Fruit fly (Drosophila melanogaster) whole organism, embryonic: ENCODE measurements around the gene Z600.

Experiments used
- Aef1 ChIP-seq: fragments of 200-800 bp; sonication (Bioruptor generic); IDR thresholded peaks from 3 replicates; pipeline ENCODE4 v1.3.6; 2022; ENCODE audit warnings: missing biosample characterization, missing genetic modification characterization
- Asciz ChIP-seq: fragments of 200-800 bp; sonication (Bioruptor generic); optimal IDR thresholded peaks from 2 replicates; lab custom pipeline; 2017; ENCODE audit warnings: missing biosample characterization, mild to moderate bottlenecking, missing genetic modification characterization, missing genetic modification reagents
- Atf-2 ChIP-seq: fragments of 200-800 bp; sonication (Bioruptor generic); optimal IDR thresholded peaks from 2 replicates; lab custom pipeline; 2016; ENCODE audit warnings: missing biosample characterization, missing genetic modification characterization
- CG11085 ChIP-seq: fragments of 200-800 bp; sonication (Bioruptor generic); IDR thresholded peaks from 2 replicates; pipeline ENCODE4 v1.3.6; 2022; ENCODE audit warnings: missing biosample characterization, missing genetic modification characterization
- CG12769 ChIP-seq: fragments of 200-800 bp; sonication (Bioruptor generic); optimal IDR thresholded peaks from 2 replicates; lab custom pipeline; 2019; ENCODE audit warnings: missing biosample characterization, mild to moderate bottlenecking, missing genetic modification characterization, moderate library complexity
- CG15601 ChIP-seq: fragments of 200-800 bp; sonication (Bioruptor generic); optimal IDR thresholded peaks from 3 replicates; lab custom pipeline; 2019; ENCODE audit warnings: missing biosample characterization, mild to moderate bottlenecking, missing genetic modification characterization, moderate library complexity
- CG1603 ChIP-seq: fragments of 200-800 bp; sonication (Bioruptor generic); optimal IDR thresholded peaks from 2 replicates; lab custom pipeline; 2019; ENCODE audit warnings: missing biosample characterization, mild to moderate bottlenecking, missing genetic modification characterization, moderate library complexity
- CG17186 ChIP-seq: fragments of 200-800 bp; sonication (Bioruptor generic); optimal IDR thresholded peaks from 3 replicates; lab custom pipeline; 2017; ENCODE audit warnings: missing biosample characterization, missing genetic modification reagents, missing genetic modification characterization
- CG17612 ChIP-seq: fragments of 200-800 bp; sonication (Bioruptor generic); IDR thresholded peaks from 2 replicates; pipeline ENCODE4 v1.3.6; 2022; ENCODE audit warnings: missing biosample characterization, missing genetic modification characterization
- CG17829 ChIP-seq: fragments of 200-800 bp; optimal IDR thresholded peaks from 2 replicates; lab custom pipeline; 2019; ENCODE audit warnings: missing biosample characterization, mild to moderate bottlenecking, missing genetic modification characterization, moderate library complexity
- CG18262 ChIP-seq: fragments of 200-800 bp; optimal IDR thresholded peaks from 3 replicates; lab custom pipeline; 2019; ENCODE audit warnings: missing biosample characterization, mild to moderate bottlenecking, missing genetic modification characterization, moderate library complexity
- CG2199 ChIP-seq: fragments of 200-800 bp; sonication (Bioruptor generic); IDR thresholded peaks from 3 replicates; pipeline ENCODE4 v1.3.6; 2022; ENCODE audit warnings: missing biosample characterization, missing genetic modification characterization
- CG6254 ChIP-seq: fragments of 200-800 bp; sonication (Bioruptor generic); optimal IDR thresholded peaks from 3 replicates; lab custom pipeline; 2017; ENCODE audit warnings: mild to moderate bottlenecking, missing biosample characterization, missing genetic modification reagents, missing genetic modification characterization
- CG6854 ChIP-seq: fragments of 200-800 bp; sonication (Bioruptor generic); optimal IDR thresholded peaks from 3 replicates; lab custom pipeline; 2017; ENCODE audit warnings: missing biosample characterization, mild to moderate bottlenecking, missing genetic modification characterization
- CG7963 ChIP-seq: fragments of 200-800 bp; sonication (Bioruptor generic); IDR thresholded peaks from 3 replicates; pipeline ENCODE4 v1.3.6; 2022; ENCODE audit warnings: missing biosample characterization, missing genetic modification characterization; ENCODE audit not compliant: partially characterized antibody
- CG8944 ChIP-seq: fragments of 200-800 bp; sonication (Bioruptor generic); optimal IDR thresholded peaks from 3 replicates; lab custom pipeline; 2016; ENCODE audit warnings: missing biosample characterization, missing genetic modification characterization
- CG9797 ChIP-seq: fragments of 200-800 bp; sonication (Bioruptor generic); optimal IDR thresholded peaks from 3 replicates; lab custom pipeline; 2018; ENCODE audit warnings: missing biosample characterization, mild to moderate bottlenecking, missing genetic modification characterization
- Dbx ChIP-seq: fragments of 200-800 bp; sonication (Bioruptor generic); IDR thresholded peaks from 3 replicates; pipeline ENCODE4 v1.3.6; 2022; ENCODE audit warnings: missing biosample characterization, missing genetic modification characterization
- Dll ChIP-seq: fragments of 200-800 bp; sonication (Bioruptor generic); IDR thresholded peaks from 4 replicates; pipeline ENCODE4 v1.3.6; 2022; ENCODE audit warnings: missing biosample characterization, missing genetic modification characterization; ENCODE audit not compliant: partially characterized antibody
- Dp ChIP-seq: fragments of 200-800 bp; sonication (Bioruptor generic); optimal IDR thresholded peaks from 2 replicates; lab custom pipeline; 2018; ENCODE audit warnings: missing biosample characterization, mild to moderate bottlenecking, missing genetic modification characterization, moderate library complexity
- Hr51 ChIP-seq, 2 experiments: fragments of 200-800 bp; sonication (Bioruptor generic); optimal IDR thresholded peaks; 2 replicates in 1 of 2; 3 replicates in 1 of 2; lab custom pipeline; 2016 to 2018; ENCODE audit warnings: missing biosample characterization in 2 of 2, missing genetic modification characterization in 2 of 2, mild to moderate bottlenecking in 1 of 2, moderate library complexity in 1 of 2
- Kr ChIP-seq: fragments of 200-800 bp; sonication (Bioruptor generic); optimal IDR thresholded peaks from 2 replicates; lab custom pipeline; 2017; ENCODE audit warnings: missing biosample characterization, mild to moderate bottlenecking, missing genetic modification characterization
- Lpt ChIP-seq: fragments of >200 bp; optimal IDR thresholded peaks from 2 replicates; lab custom pipeline; 2018; ENCODE audit warnings: missing biosample characterization, missing genetic modification characterization
- Ravus ChIP-seq: fragments of 200-800 bp; sonication (Bioruptor generic); IDR thresholded peaks from 2 replicates; pipeline ENCODE4 v1.3.6; 2022; ENCODE audit warnings: missing biosample characterization, missing genetic modification characterization
- Scr ChIP-seq: fragments of 200-800 bp; sonication (Bioruptor generic); IDR thresholded peaks from 2 replicates; pipeline ENCODE4 v1.3.6; 2022; ENCODE audit warnings: missing biosample characterization, missing genetic modification characterization; ENCODE audit not compliant: partially characterized antibody
- Sry-δ ChIP-seq: fragments of 200-800 bp; sonication (Bioruptor generic); optimal IDR thresholded peaks from 2 replicates; lab custom pipeline; 2016; ENCODE audit warnings: missing biosample characterization, missing genetic modification characterization
- ac ChIP-seq: fragments of 200-800 bp; sonication (Bioruptor generic); optimal IDR thresholded peaks from 3 replicates; lab custom pipeline; 2017; ENCODE audit warnings: missing biosample characterization, mild to moderate bottlenecking, missing genetic modification characterization
- ap ChIP-seq: fragments of 200-800 bp; sonication (Bioruptor generic); IDR thresholded peaks from 2 replicates; pipeline ENCODE4 v1.3.6; 2022; ENCODE audit warnings: missing biosample characterization, missing genetic modification characterization
- bbx ChIP-seq: fragments of 200-800 bp; sonication (Bioruptor generic); IDR thresholded peaks from 2 replicates; pipeline ENCODE4 v1.3.6; 2022; ENCODE audit warnings: missing biosample characterization, missing genetic modification characterization; ENCODE audit not compliant: partially characterized antibody
- chif ChIP-seq, 2 experiments: fragments of 200-800 bp; sonication (Bioruptor generic); optimal IDR thresholded peaks; 3 replicates each; lab custom pipeline; 2016; ENCODE audit warnings: missing biosample characterization in 2 of 2, missing genetic modification characterization in 2 of 2
- emc ChIP-seq: fragments of 200-800 bp; sonication (Bioruptor generic); optimal IDR thresholded peaks from 2 replicates; lab custom pipeline; 2016; ENCODE audit warnings: missing biosample characterization, missing genetic modification characterization
- ewg ChIP-seq: fragments of 200-800 bp; sonication (Bioruptor generic); optimal IDR thresholded peaks from 3 replicates; lab custom pipeline; 2017; ENCODE audit warnings: mild to moderate bottlenecking, missing biosample characterization, missing genetic modification reagents, missing genetic modification characterization
- ftz-f1 ChIP-seq: fragments of 200-800 bp; sonication (Bioruptor generic); optimal IDR thresholded peaks from 2 replicates; lab custom pipeline; 2016; ENCODE audit warnings: missing biosample characterization, missing genetic modification characterization
- hb ChIP-seq: fragments of 200-800 bp; sonication (Bioruptor generic); IDR thresholded peaks from 3 replicates; pipeline ENCODE4 v1.3.6; 2022; ENCODE audit warnings: missing biosample characterization, missing genetic modification characterization; ENCODE audit not compliant: partially characterized antibody
- hbn ChIP-seq: fragments of 200-800 bp; sonication (Bioruptor generic); IDR thresholded peaks from 2 replicates; pipeline ENCODE4 v1.3.6; 2022; ENCODE audit warnings: missing biosample characterization, missing genetic modification characterization; ENCODE audit not compliant: partially characterized antibody
- hkb ChIP-seq, 2 experiments: fragments of 200-800 bp in 1 of 2; fragments of >200 bp in 1 of 2; sonication (Bioruptor generic) in 1 of 2; IDR thresholded peaks in 1 of 2; optimal IDR thresholded peaks in 1 of 2; 2 replicates each; pipeline versions ENCODE4 v1.3.6 to Lab custom; 2017 to 2022; ENCODE audit warnings: missing biosample characterization in 1 of 2, missing genetic modification characterization in 1 of 2
- hth ChIP-seq: fragments of >200 bp; optimal IDR thresholded peaks from 2 replicates; lab custom pipeline; 2017; ENCODE audit warnings: inconsistent platforms
- kah ChIP-seq: fragments of 200-800 bp; sonication (Bioruptor generic); optimal IDR thresholded peaks from 2 replicates; lab custom pipeline; 2018; ENCODE audit warnings: missing biosample characterization, mild to moderate bottlenecking, missing genetic modification characterization
- kni ChIP-seq: fragments of 200-800 bp; sonication (Bioruptor generic); optimal IDR thresholded peaks from 3 replicates; lab custom pipeline; 2017; ENCODE audit warnings: mild to moderate bottlenecking, missing biosample characterization, missing genetic modification reagents, missing genetic modification characterization
- org-1 ChIP-seq: fragments of 200-800 bp; sonication (Bioruptor generic); optimal IDR thresholded peaks from 2 replicates; lab custom pipeline; 2017; ENCODE audit warnings: missing biosample characterization, missing genetic modification characterization
- pita ChIP-seq: fragments of 200-800 bp; sonication (Bioruptor generic); optimal IDR thresholded peaks from 2 replicates; lab custom pipeline; 2017; ENCODE audit warnings: missing biosample characterization, mild to moderate bottlenecking, missing genetic modification characterization
- prd ChIP-seq, 3 experiments: fragments of >200 bp in 2 of 3; fragments of 200-800 bp in 1 of 3; sonication (Bioruptor generic) in 1 of 3; optimal IDR thresholded peaks in 2 of 3; IDR thresholded peaks in 1 of 3; 2 replicates in 2 of 3; 3 replicates in 1 of 3; pipeline versions ENCODE4 v1.3.6 to Lab custom; 2017 to 2022; ENCODE audit warnings: missing biosample characterization in 1 of 3, missing genetic modification characterization in 1 of 3
- pum ChIP-seq: fragments of 200-800 bp; sonication (Bioruptor generic); optimal IDR thresholded peaks from 2 replicates; lab custom pipeline; 2016; ENCODE audit warnings: missing biosample characterization, missing genetic modification characterization
- run ChIP-seq: fragments of 200-800 bp; sonication (Bioruptor generic); optimal IDR thresholded peaks from 3 replicates; lab custom pipeline; 2018; ENCODE audit warnings: missing biosample characterization, mild to moderate bottlenecking, missing genetic modification characterization
- schlank ChIP-seq: fragments of 200-800 bp; sonication (Bioruptor generic); optimal IDR thresholded peaks from 2 replicates; lab custom pipeline; 2018; ENCODE audit warnings: missing biosample characterization, mild to moderate bottlenecking, missing genetic modification characterization
- tin ChIP-seq: fragments of 200-800 bp; sonication (Bioruptor generic); optimal IDR thresholded peaks from 3 replicates; lab custom pipeline; 2016; ENCODE audit warnings: missing biosample characterization, missing genetic modification characterization
- z ChIP-seq: fragments of 200-800 bp; sonication (Bioruptor generic); IDR thresholded peaks from 3 replicates; pipeline ENCODE4 v1.3.6; 2022; ENCODE audit warnings: missing biosample characterization, missing genetic modification characterization
- zf30C ChIP-seq: fragments of 200-800 bp; sonication (Bioruptor generic); optimal IDR thresholded peaks from 3 replicates; lab custom pipeline; 2018; ENCODE audit warnings: missing biosample characterization, mild to moderate bottlenecking, missing genetic modification characterization

Gene Z600

dm6 chr3L:15493886-15494598, 14.8 kb upstream of the Z600 start (continued):
- TF ChIP-seq Dll (no peak), run (tag; lab: Kevin White, UChicago) (no peak), z (no peak), zf30C (GFP tag; lab: Kevin White, UChicago) (no peak), hbn (GFP tag; lab: Robert Waterston, UW) (no peak), Kr (GFP tag; lab: Kevin White, UChicago) (no peak), CG15601 (peak; percentile 15), CG11085 (GFP tag; lab: Robert Waterston, UW) (no peak), CG8944 (GFP tag; lab: Kevin White, UChicago) (no peak), ftz-f1 (no peak), Hr51 (GFP tag; optimal IDR thresholded peaks at IDR 0.05; lab: Kevin White, UChicago) (peak in 1 of 2 experiments; percentile 27), CG6254 (GFP tag; lab: Kevin White, UChicago) (peak; percentile 8), CG17186 (no peak), emc (GFP tag; lab: Kevin White, UChicago) (no peak), Dbx (GFP tag; lab: Robert Waterston, UW) (no peak), Ravus (GFP tag; lab: Robert Waterston, UW) (no peak; the same call in 1 of the 2 replicates), CG7963 (GFP tag; lab: Robert Waterston, UW) (no peak), hkb (optimal IDR thresholded peaks at IDR 0.05; lab: Kevin White, UChicago) (no peak), hkb (GFP tag; IDR thresholded peaks at IDR 0.05; lab: Robert Waterston, UW) (peak; percentile 44), ap (GFP tag; lab: Robert Waterston, UW) (0 out of 2 replicates have a peak, but pooled peaks have one; percentile 37), org-1 (GFP tag; lab: Kevin White, UChicago) (no peak), hth (lab: Kevin White, UChicago) (no peak), kah (GFP tag; lab: Kevin White, UChicago) (peak; percentile 3), tin (GFP tag; lab: Kevin White, UChicago) (no peak), prd (optimal IDR thresholded peaks at IDR 0.05; lab: Kevin White, UChicago) (no peak), prd (GFP tag; IDR thresholded peaks at IDR 0.05; lab: Robert Waterston, UW) (0 out of 3 replicates have a peak, but pooled peaks have one; percentile 26), pum (no peak), CG1603 (tag; lab: Kevin White, UChicago) (peak; percentile 16), kni (GFP tag; lab: Kevin White, UChicago) (no peak), Dp (GFP tag; lab: Kevin White, UChicago) (no peak), CG12769 (no peak), CG17612 (GFP tag; lab: Robert Waterston, UW) (no peak), ac (GFP tag; lab: Kevin White, UChicago) (no peak), CG17829 (tag; lab: Kevin White, UChicago) (no peak), ewg (GFP tag; lab: Kevin White, UChicago) (no peak), CG9797 (GFP tag; lab: Kevin White, UChicago) (no peak), bbx (no peak), Lpt (no peak), CG2199 (GFP tag; lab: Robert Waterston, UW) (no peak), CG6854 (GFP tag; lab: Kevin White, UChicago) (no peak), chif (GFP tag; optimal IDR thresholded peaks at IDR 0.05; lab: Kevin White, UChicago) (no peak), pita (no peak), Scr (GFP tag; lab: Robert Waterston, UW) (no peak), schlank (tag; lab: Kevin White, UChicago) (no peak), hb (GFP tag; lab: Robert Waterston, UW) (no peak), Sry-δ (GFP tag; lab: Kevin White, UChicago) (no peak), Aef1 (GFP tag; lab: Robert Waterston, UW) (peak; percentile 23; the same call in 2 of the 3 replicates), Asciz (GFP tag; lab: Kevin White, UChicago) (peak; percentile 37), Atf-2 (GFP tag; lab: Kevin White, UChicago) (no peak), CG18262 (tag; lab: Kevin White, UChicago) (peak; percentile 29)
